Fruit fly (Drosophila melanogaster) whole organism, adult: ENCODE measurements around the gene CG12698.

Source experiments
- CG11617 ChIP-seq: fragments of 200-800 bp; sonication (Bioruptor generic); optimal IDR thresholded peaks from 2 replicates; lab custom pipeline; 2017; ENCODE audit warnings: mild to moderate bottlenecking, missing biosample characterization, missing genetic modification reagents, missing genetic modification characterization
- CG7045 ChIP-seq: fragments of 200-800 bp; sonication (Bioruptor generic); optimal IDR thresholded peaks from 2 replicates; lab custom pipeline; 2017; ENCODE audit warnings: missing biosample characterization, mild to moderate bottlenecking, missing genetic modification characterization
- CG7101 ChIP-seq: fragments of 200-800 bp; sonication (Bioruptor generic); optimal IDR thresholded peaks from 2 replicates; lab custom pipeline; 2018; ENCODE audit warnings: missing biosample characterization, mild to moderate bottlenecking, missing genetic modification characterization, moderate library complexity
- Crg-1 ChIP-seq: fragments of 200-800 bp; sonication (Bioruptor generic); optimal IDR thresholded peaks from 2 replicates; lab custom pipeline; 2016; ENCODE audit warnings: missing biosample characterization, missing genetic modification characterization
- Hr96 ChIP-seq: fragments of 200-800 bp; sonication (Bioruptor generic); optimal IDR thresholded peaks from 2 replicates; lab custom pipeline; 2016; ENCODE audit warnings: missing biosample characterization, missing genetic modification characterization
- cic ChIP-seq: fragments of 200-800 bp; sonication (Bioruptor generic); optimal IDR thresholded peaks from 2 replicates; lab custom pipeline; 2017; ENCODE audit warnings: missing biosample characterization, mild to moderate bottlenecking, missing genetic modification characterization, moderate library complexity
- cnc ChIP-seq, 2 experiments: fragments of >200 bp; optimal IDR thresholded peaks; 2 replicates each; lab custom pipeline; 2017
- kay ChIP-seq: fragments of 200-800 bp; sonication (Bioruptor generic); peaks from one replicate; lab custom pipeline; 2016; ENCODE audit warnings: missing biosample characterization, missing genetic modification characterization, borderline replicate concordance
- pad ChIP-seq: fragments of 200-800 bp; sonication (Bioruptor generic); optimal IDR thresholded peaks from 3 replicates; lab custom pipeline; 2017; ENCODE audit warnings: missing biosample characterization, missing genetic modification characterization, mild to moderate bottlenecking, moderate library complexity, missing genetic modification reagents
- tj ChIP-seq: fragments of 200-800 bp; sonication (Bioruptor generic); optimal IDR thresholded peaks from 3 replicates; lab custom pipeline; 2017; ENCODE audit warnings: missing biosample characterization, mild to moderate bottlenecking, missing genetic modification characterization, moderate library complexity
- toe ChIP-seq: fragments of 200-800 bp; sonication (Bioruptor generic); optimal IDR thresholded peaks from 2 replicates; lab custom pipeline; 2016; ENCODE audit warnings: missing biosample characterization, missing genetic modification characterization

DNA sequence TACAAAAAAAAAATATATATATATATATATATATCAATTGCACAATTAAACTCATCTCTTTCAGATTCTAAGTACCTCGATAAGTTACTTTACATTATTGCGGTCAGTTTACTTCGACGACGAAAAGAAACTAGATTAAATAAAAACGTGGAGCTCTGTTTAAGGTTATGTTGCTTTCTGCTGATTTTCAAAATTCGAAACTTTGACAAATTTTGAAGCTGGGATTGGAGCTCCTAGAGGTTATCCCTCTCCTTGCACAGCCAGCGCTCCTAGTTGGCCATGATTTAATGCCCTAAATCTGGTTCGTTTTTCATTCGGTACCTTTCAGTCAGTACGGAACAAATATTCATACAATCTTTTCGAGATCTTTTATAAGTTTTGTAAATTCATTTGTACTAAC lies 29.4 kb upstream of the CG12698 start, which contains the start of gene CG42766:
- TF ChIP-seq Crg-1 (GFP tag; lab: Kevin White, UChicago) (no peak), kay (GFP tag; lab: Kevin White, UChicago) (no peak), cic (GFP tag; lab: Kevin White, UChicago) (no peak), CG7101 (no peak), CG11617 (no peak), Hr96 (no peak), cnc (optimal IDR thresholded peaks at IDR 0.05; lab: Kevin White, UChicago) (no peak), CG7045 (GFP tag; lab: Kevin White, UChicago) (no peak), toe (GFP tag; lab: Kevin White, UChicago) (no peak), pad (GFP tag; lab: Kevin White, UChicago) (no peak), tj (GFP tag; lab: Kevin White, UChicago) (no peak)
